Worm (Caenorhabditis elegans): ENCODE measurements around the gene clec-9.
"Not testable (repeated sequence)": the region's sequence is repeated elsewhere in the genome, so short reads cannot be mapped to it uniquely, and the experiment has no call there.

clec-9 gene

DNA sequence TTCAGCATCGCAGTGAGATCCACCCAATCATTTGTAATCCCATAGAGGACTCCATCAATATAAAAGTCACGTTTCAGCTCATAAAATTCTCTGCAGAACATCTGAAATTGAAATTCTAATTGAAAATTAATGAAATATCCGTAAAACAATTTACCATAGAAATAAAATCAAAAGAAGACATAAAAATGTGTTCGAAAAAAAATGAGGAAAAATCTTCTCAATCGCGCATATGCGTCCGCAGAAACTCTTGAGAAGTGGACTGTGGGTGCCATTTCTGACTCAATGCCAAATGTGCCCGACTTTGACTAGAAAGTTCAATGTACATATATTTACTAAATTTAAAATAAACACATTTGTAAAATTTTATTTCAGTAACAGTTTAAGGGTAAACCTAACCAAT lies 38.0 kb downstream of the clec-9 start, which contains the start of gene F14F8.9:
TSS of gene F14F8.9 (minus strand) at position 101 of the 400 bp plus-strand sequence.
- TF ChIP-seq pqm-1 (tag; optimal IDR thresholded peaks at IDR 0.05) (no peak), isw-1 (GFP tag; IDR thresholded peaks at IDR 0.05) (no peak), irx-1 (tag; optimal IDR thresholded peaks at IDR 0.05) (no peak), nhr-71 (tag; optimal IDR thresholded peaks at IDR 0.05) (no peak), egl-13 (tag; optimal IDR thresholded peaks at IDR 0.05) (no peak), dsc-1 (tag; optimal IDR thresholded peaks at IDR 0.05) (no peak), fkh-10 (GFP tag; optimal IDR thresholded peaks at IDR 0.05) (no peak), ama-1 (optimal IDR thresholded peaks at IDR 0.05) (no peak), tlp-1 (tag; optimal IDR thresholded peaks at IDR 0.05) (no peak), hlh-17 (GFP tag; optimal IDR thresholded peaks at IDR 0.05; ENCODE audit: borderline replicate concordance) (no peak), nhr-77 (tag; optimal IDR thresholded peaks at IDR 0.05) (no peak), ceh-88 (GFP tag; IDR thresholded peaks at IDR 0.05) (no peak), swsn-7 (tag; optimal IDR thresholded peaks at IDR 0.05) (no peak), pag-3 (tag; optimal IDR thresholded peaks at IDR 0.05; ENCODE audit: borderline replicate concordance, insufficient read depth) (no peak), C34B4.2 (tag; optimal IDR thresholded peaks at IDR 0.05) (no peak), nhr-237 (tag; optimal IDR thresholded peaks at IDR 0.05) (no peak), lsy-2 (tag; optimal IDR thresholded peaks at IDR 0.05) (no peak)

DNA sequence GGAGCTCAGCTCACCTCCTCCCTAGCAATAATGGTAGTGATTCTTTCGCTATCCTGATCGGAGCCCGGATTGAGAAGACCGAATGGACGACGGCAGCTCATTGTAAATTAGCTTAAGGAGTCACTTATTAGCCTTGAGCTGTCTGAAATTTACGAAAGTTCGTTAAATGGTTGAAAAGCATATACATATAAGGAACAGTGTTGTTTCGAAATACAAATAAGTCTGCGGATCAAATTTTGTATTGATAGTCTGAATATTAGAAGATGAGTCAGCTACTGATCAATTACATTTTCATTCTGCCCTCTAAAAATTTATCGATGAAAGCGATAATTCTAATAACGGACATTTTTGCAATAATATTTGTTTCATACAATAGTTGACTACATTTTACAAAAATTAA lies 39.8 kb downstream of the clec-9 start, which contains the start of gene F14F8.14:
TSS of gene F14F8.14 (minus strand) at position 101 of the 400 bp plus-strand sequence.
- TF ChIP-seq skn-1 (tag; optimal IDR thresholded peaks at IDR 0.05): no peak
- TF ChIP-seq nhr-28 (tag; optimal IDR thresholded peaks at IDR 0.05): no peak
- TF ChIP-seq tlp-1 (tag; optimal IDR thresholded peaks at IDR 0.05): no peak
- no peak for TF ChIP-seq C34B4.2 (tag; optimal IDR thresholded peaks at IDR 0.05)
- TF ChIP-seq fos-1 (tag; optimal IDR thresholded peaks at IDR 0.05): no peak
- TF ChIP-seq pag-3 (tag; optimal IDR thresholded peaks at IDR 0.05; ENCODE audit: borderline replicate concordance, insufficient read depth): no peak
- TF ChIP-seq rnt-1 (tag; optimal IDR thresholded peaks at IDR 0.05): no peak
- TF ChIP-seq hlh-4 (tag; optimal IDR thresholded peaks at IDR 0.05): no peak
- no peak for TF ChIP-seq vab-15 (tag; optimal IDR thresholded peaks at IDR 0.05)
- no peak for TF ChIP-seq ztf-4 (tag; optimal IDR thresholded peaks at IDR 0.05)
- no peak for TF ChIP-seq alr-1 (tag; optimal IDR thresholded peaks at IDR 0.05; ENCODE audit: borderline replicate concordance)
- no peak for TF ChIP-seq ceh-63 (GFP tag; optimal IDR thresholded peaks at IDR 0.05)

DNA sequence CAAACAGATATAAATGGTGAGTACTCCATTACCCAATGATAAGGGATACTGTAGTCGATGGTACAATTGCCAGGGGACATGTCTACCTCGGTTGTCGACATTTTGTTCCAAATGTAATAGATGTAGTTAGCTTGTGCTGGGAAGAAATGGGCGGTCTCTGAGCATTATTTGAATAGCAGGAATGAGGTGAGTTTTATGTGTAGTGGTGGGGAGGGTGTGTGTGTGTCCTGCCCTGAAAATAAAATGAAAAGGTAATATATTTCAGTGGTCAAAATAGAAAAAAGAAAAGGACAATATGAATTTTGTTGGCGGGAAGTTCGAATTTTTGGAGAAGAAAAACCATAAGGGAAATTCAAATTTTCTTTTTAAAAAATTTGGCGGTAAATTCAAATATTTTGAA lies 45.6 kb downstream of the clec-9 start, which contains the start of gene Y70C5B.2:
TSS of gene Y70C5B.2 (minus strand) at position 101 of the 400 bp plus-strand sequence.
- not testable (repeated sequence) for TF ChIP-seq hpl-2 (GFP tag; optimal IDR thresholded peaks at IDR 0.05); tbx-2 (tag; optimal IDR thresholded peaks at IDR 0.05); efl-3 (GFP tag; optimal IDR thresholded peaks at IDR 0.05)

All from whole organism, L1 larva.